Fruit fly (Drosophila melanogaster) whole organism: ENCODE measurements around the gene CG9519.

ENCODE experiments used
- CG8478 ChIP-seq: fragments of >200 bp; optimal IDR thresholded peaks from 2 replicates; lab custom pipeline; 2018; ENCODE audit warnings: inconsistent platforms
- Dll ChIP-seq: fragments of >200 bp; optimal IDR thresholded peaks from 2 replicates; lab custom pipeline; 2017
- EcR ChIP-seq, 2 experiments: fragments of >200 bp; optimal IDR thresholded peaks; 2 replicates each; lab custom pipeline; 2017; ENCODE audit warnings: missing biosample characterization in 2 of 2, missing genetic modification characterization in 2 of 2, missing genetic modification reagents in 2 of 2
- pan ChIP-seq: fragments of >200 bp; optimal IDR thresholded peaks from 2 replicates; lab custom pipeline; 2017
- psq ChIP-seq: fragments of >200 bp; optimal IDR thresholded peaks from 2 replicates; lab custom pipeline; 2017
- usp ChIP-seq: fragments of >200 bp; optimal IDR thresholded peaks from 2 replicates; lab custom pipeline; 2017; ENCODE audit warnings: missing biosample characterization, missing genetic modification characterization, mixed read lengths

Gene CG9519

DNA sequence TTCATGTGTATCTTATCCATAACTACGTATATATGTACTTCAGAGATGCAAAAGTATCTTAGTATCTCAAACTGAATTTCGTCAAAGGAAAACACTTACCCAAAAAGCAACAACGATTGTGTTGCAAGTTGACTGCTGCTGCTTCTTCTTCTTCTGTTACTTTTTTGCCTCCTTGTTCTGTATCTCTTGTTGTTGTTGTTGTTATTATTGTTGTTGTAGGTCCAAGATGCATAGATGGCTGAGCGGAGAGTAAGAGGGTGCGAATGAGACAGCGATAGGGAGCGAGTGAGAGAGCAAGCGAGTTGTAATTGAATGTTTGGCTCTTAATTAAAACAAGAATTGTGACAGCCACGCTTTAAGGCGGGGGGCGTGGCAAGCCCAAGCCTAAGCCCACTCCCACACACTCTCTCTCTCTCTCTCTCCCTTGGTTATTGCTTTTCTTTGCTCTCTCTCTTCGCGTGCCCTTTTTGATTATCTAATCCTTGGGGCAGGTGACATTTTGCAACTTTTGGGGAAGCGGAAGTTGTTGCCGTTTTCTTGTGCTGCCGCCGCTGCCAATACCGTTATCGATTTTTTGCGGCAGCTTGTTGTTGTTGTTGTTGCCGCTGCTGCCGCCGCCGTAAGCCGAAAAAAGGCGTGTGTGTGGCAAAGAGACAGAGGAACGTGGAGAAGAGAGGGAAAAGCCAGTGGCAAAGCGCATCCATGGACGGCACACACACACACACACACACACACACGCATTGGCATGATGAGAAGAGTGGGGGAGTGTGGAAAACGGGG, 31.3 kb downstream of the CG9519 start:
- TF ChIP-seq Dll (lab: Kevin White, UChicago) = no peak
- TF ChIP-seq usp (GFP tag; lab: Kevin White, UChicago) = no peak
- TF ChIP-seq psq (lab: Kevin White, UChicago) = no peak
- no peak for TF ChIP-seq EcR (GFP tag; optimal IDR thresholded peaks at IDR 0.05; lab: Kevin White, UChicago)
- TF ChIP-seq CG8478 = no peak
- no peak for TF ChIP-seq pan (lab: Kevin White, UChicago)

DNA sequence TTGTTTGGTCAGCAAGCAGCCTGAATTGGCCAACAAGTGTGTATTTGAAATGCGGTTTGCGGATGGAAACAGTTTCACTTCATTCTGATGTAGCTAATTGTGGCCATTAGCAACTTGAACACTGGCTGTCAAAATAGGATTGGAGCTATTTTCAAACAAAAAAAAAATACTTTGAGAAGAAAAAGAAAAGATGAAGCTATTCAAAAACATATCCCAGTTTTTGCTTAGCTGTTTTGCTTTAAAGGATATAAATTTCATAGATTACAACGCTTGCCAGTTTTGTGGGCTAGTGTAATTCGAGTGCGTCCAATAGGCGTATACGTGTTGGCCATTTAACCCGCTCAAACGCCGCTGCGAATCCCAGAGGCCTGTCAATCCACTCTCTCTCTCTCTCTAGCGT, 43.9 kb downstream of the CG9519 start:
- TF ChIP-seq CG8478 (no peak), usp (GFP tag; lab: Kevin White, UChicago) (no peak), psq (lab: Kevin White, UChicago) (no peak), EcR (GFP tag; optimal IDR thresholded peaks at IDR 0.05; lab: Kevin White, UChicago) (no peak), pan (lab: Kevin White, UChicago) (no peak), Dll (lab: Kevin White, UChicago) (no peak)

DNA sequence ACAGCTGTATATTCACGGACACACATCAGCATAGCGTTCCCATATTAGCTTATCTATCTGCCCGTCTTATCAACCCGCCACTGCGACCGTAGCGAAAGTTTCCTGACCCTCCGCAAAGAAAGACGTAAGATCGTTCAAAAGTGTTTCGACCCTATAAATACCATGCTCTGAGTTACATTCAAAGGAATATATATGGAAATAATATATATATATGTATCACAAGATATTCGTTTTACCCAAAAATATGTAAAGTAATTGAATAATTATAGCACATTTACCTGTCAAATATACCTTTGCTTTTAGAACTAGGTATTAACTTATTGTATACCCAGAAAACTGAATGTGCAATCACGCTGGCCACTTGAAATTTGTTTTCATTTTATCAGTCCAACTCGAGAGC, 45.7 kb downstream of the CG9519 start:
- no peak for TF ChIP-seq psq (lab: Kevin White, UChicago)
- no peak for TF ChIP-seq CG8478
- TF ChIP-seq pan (lab: Kevin White, UChicago) = no peak
- TF ChIP-seq Dll (lab: Kevin White, UChicago) = no peak
- TF ChIP-seq EcR (GFP tag; optimal IDR thresholded peaks at IDR 0.05; lab: Kevin White, UChicago) = no peak
- TF ChIP-seq usp (GFP tag; lab: Kevin White, UChicago) = no peak

DNA sequence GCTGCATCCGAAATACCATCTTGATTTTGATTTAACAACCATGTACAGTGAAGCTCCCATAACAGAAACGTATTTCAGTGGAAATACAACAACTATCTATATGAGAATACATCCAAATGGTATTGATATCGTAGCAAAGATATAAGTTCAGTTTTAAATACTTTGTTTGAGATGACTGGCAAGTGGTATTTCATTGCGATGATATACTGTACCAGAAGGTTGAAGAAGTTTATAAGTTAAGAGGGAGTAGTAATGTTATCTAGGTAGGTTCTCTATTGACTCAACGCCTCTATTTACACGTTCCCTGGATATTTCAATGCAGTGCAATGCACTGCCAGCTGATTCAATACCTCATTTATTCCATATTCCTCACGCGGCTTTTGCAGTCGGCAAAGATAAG, 50.5 kb downstream of the CG9519 start:
- TF ChIP-seq CG8478 = no peak
- TF ChIP-seq pan (lab: Kevin White, UChicago) = no peak
- no peak for TF ChIP-seq usp (GFP tag; lab: Kevin White, UChicago)
- TF ChIP-seq psq (lab: Kevin White, UChicago) = no peak
- TF ChIP-seq EcR (GFP tag; optimal IDR thresholded peaks at IDR 0.05; lab: Kevin White, UChicago) = no peak
- TF ChIP-seq Dll (lab: Kevin White, UChicago) = no peak
